1 worm cellular context compared by ENCODE assay signal in the genomic region with DNA sequence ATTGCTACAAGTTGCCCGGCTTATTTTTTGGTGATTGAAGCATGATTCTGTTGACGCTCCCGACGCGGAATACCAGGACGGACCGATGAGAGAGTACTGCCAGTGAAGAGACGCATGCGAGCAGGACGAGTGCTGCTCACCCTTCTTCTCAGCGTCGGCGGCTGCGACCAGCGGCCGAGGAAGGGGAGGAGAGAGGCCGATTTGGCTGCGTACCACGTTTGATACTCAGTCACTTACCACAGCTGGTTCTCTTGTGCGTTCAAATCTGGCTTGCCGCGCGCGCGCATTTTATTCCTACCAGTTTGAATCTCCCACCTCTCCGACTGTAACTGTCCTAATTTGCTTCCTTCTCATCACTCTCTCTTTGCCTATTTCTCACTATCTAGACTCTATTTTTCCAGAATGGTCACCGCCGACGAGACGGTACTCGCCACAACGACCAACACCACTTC.
TF ChIP-seq lines count a peak whose summit lies in the region.

A gene (plus strand): TSS at position 402 of the 452 bp plus-strand sequence.

TF ChIP-seq in whole organism, L4 larva, 104 proteins besides CTCF, POLR2A, EP300 and RAD21 (continued from another document):
- TF ChIP-seq ceh-82 (tag; optimal IDR thresholded peaks at IDR 0.05; lab: Kevin White, UChicago) (no peak), ztf-7 (tag; optimal IDR thresholded peaks at IDR 0.05; lab: Kevin White, UChicago) (no peak), zip-2 (tag; optimal IDR thresholded peaks at IDR 0.05; lab: Kevin White, UChicago) (no peak), dpl-1 (GFP tag; optimal IDR thresholded peaks at IDR 0.05; lab: Kevin White, UChicago) (peak; percentile 65), ama-1 (optimal IDR thresholded peaks at IDR 0.05; lab: Kevin White, UChicago) (peak; percentile 71), R02D3.7 (tag; optimal IDR thresholded peaks at IDR 0.05; lab: Kevin White, UChicago) (peak; percentile 5), php-3 (GFP tag; IDR thresholded peaks at IDR 0.05; lab: Robert Waterston, UW) (no peak), Y5F2A.4 (GFP tag; optimal IDR thresholded peaks at IDR 0.05; lab: Kevin White, UChicago) (no peak), ceh-62 (tag; optimal IDR thresholded peaks at IDR 0.05; lab: Kevin White, UChicago) (no peak), sdz-12 (GFP tag; optimal IDR thresholded peaks at IDR 0.05; lab: Kevin White, UChicago) (no peak), dve-1 (tag; optimal IDR thresholded peaks at IDR 0.05; lab: Kevin White, UChicago; ENCODE audit: insufficient read depth) (peak; percentile 6), lin-13 (GFP tag; optimal IDR thresholded peaks at IDR 0.05; lab: Kevin White, UChicago) (peak; percentile 51), lim-7 (GFP tag; IDR thresholded peaks at IDR 0.05; lab: Robert Waterston, UW) (peak; percentile 59; the same call in 1 of the 2 replicates), hif-1 (tag; optimal IDR thresholded peaks at IDR 0.05; lab: Kevin White, UChicago) (peak in 1 of 2 experiments; percentile 14), mdt-29 (GFP tag; IDR thresholded peaks at IDR 0.05; lab: Robert Waterston, UW) (no peak), lsy-2 (tag; optimal IDR thresholded peaks at IDR 0.05; lab: Kevin White, UChicago) (peak; percentile 3 to 76), zfp-3 (GFP tag; conservative IDR thresholded peaks at IDR 0.05; lab: Robert Waterston, UW) (no peak), lir-3 (tag; optimal IDR thresholded peaks at IDR 0.05; lab: Kevin White, UChicago) (peak; percentile 71), dmd-9 (GFP tag; IDR thresholded peaks at IDR 0.05; lab: Robert Waterston, UW) (peak; percentile 58; the same call in 1 of the 2 replicates), nhr-11 (tag; optimal IDR thresholded peaks at IDR 0.05; lab: Kevin White, UChicago) (peak; percentile 73), hmg-1.1 (GFP tag; IDR thresholded peaks at IDR 0.05; lab: Robert Waterston, UW) (peak; percentile 84), fkh-10 (GFP tag; optimal IDR thresholded peaks at IDR 0.05; lab: Kevin White, UChicago) (peak; percentile 4), daf-8 (GFP tag; IDR thresholded peaks at IDR 0.05; lab: Robert Waterston, UW) (no peak), skn-1 (tag; optimal IDR thresholded peaks at IDR 0.05; lab: Kevin White, UChicago) (no peak), ztf-11 (tag; optimal IDR thresholded peaks at IDR 0.05; lab: Kevin White, UChicago) (no peak), vab-7 (GFP tag; IDR thresholded peaks at IDR 0.05; lab: Robert Waterston, UW) (0 out of 2 replicates have a peak, but pooled peaks have one; percentile 55), pqm-1 (tag; optimal IDR thresholded peaks at IDR 0.05; lab: Kevin White, UChicago) (no peak), madf-9 (GFP tag; conservative IDR thresholded peaks at IDR 0.05; lab: Robert Waterston, UW) (peak; percentile 49; the same call in 1 of the 2 replicates), mxl-3 (GFP tag; optimal IDR thresholded peaks at IDR 0.05; lab: Kevin White, UChicago) (peak; percentile 37), nhr-25 (tag; optimal IDR thresholded peaks at IDR 0.05; lab: Kevin White, UChicago; ENCODE audit: borderline replicate concordance, insufficient read depth) (peak; percentile 51), nhr-10 (tag; optimal IDR thresholded peaks at IDR 0.05; lab: Kevin White, UChicago) (no peak)
TF ChIP-seq in whole organism, L4 larva: peak in this region for 41.
